Worm (Caenorhabditis elegans): Measurements from ENCODE around the gene R03H10.11.

DNA sequence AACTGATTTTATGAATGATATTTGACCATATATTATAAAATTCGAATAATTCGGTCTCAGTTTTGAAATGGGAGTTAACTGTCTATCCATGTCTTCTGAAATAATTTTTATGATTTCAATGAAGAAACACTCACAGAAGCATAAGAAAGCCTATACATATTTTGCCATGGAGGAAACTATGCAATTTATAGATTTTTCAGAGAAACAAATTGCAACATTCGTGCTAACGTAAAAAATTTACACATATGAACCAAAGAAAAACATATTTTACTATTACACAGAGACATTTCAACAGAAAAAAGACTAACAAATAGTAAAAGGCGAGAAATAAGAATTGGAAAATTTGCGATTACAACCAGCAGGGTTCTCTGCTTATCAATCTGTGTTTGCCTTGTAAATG, 3.6 kb upstream of the R03H10.11 start, which contains the start of gene R03H10.7:
- no peak for TF ChIP-seq snpc-4 (GFP tag; optimal IDR thresholded peaks at IDR 0.05)
- TF ChIP-seq snpc-4 (tag; optimal IDR thresholded peaks at IDR 0.05) = no peak
- no peak for TF ChIP-seq sea-2 (GFP tag; IDR thresholded peaks at IDR 0.05)
- TF ChIP-seq dpl-1 (GFP tag; optimal IDR thresholded peaks at IDR 0.05) = no peak
- no peak for TF ChIP-seq hsf-1 (GFP tag; IDR thresholded peaks at IDR 0.05)
- TF ChIP-seq nhr-80 (tag; optimal IDR thresholded peaks at IDR 0.05) = no peak
- TF ChIP-seq lin-35 (GFP tag; optimal IDR thresholded peaks at IDR 0.05) = no peak
- no peak for TF ChIP-seq tbp1 (GFP tag; optimal IDR thresholded peaks at IDR 0.05)
- TF ChIP-seq pha-4 (tag; optimal IDR thresholded peaks at IDR 0.05) = no peak

All from whole organism, young adult.